Fruit fly (Drosophila melanogaster) whole organism, embryonic: Measurements from ENCODE around the gene CG5346.

ENCODE experiments used
- Asciz ChIP-seq: fragments of 200-800 bp; sonication (Bioruptor generic); optimal IDR thresholded peaks from 2 replicates; lab custom pipeline; 2017; ENCODE audit warnings: missing biosample characterization, mild to moderate bottlenecking, missing genetic modification characterization, missing genetic modification reagents
- Bgb ChIP-seq: fragments of 200-800 bp; sonication (Bioruptor generic); IDR thresholded peaks from 2 replicates; pipeline ENCODE4 v1.3.6; 2022; ENCODE audit warnings: missing biosample characterization, missing genetic modification characterization; ENCODE audit not compliant: partially characterized antibody
- CG10366 ChIP-seq: fragments of 200-800 bp; sonication (Bioruptor generic); IDR thresholded peaks from 2 replicates; pipeline ENCODE4 v1.3.6; 2022; ENCODE audit warnings: missing biosample characterization, missing genetic modification characterization
- CG11398 ChIP-seq: fragments of 200-800 bp; sonication (Bioruptor generic); optimal IDR thresholded peaks from 2 replicates; lab custom pipeline; 2016; ENCODE audit warnings: missing biosample characterization, missing genetic modification characterization
- CG13287 ChIP-seq: fragments of 200-800 bp; sonication (Bioruptor generic); IDR thresholded peaks from 2 replicates; pipeline ENCODE4 v1.3.6; 2022; ENCODE audit warnings: missing biosample characterization, missing genetic modification characterization; ENCODE audit not compliant: partially characterized antibody
- CG1603 ChIP-seq: fragments of 200-800 bp; sonication (Bioruptor generic); optimal IDR thresholded peaks from 2 replicates; lab custom pipeline; 2019; ENCODE audit warnings: missing biosample characterization, mild to moderate bottlenecking, missing genetic modification characterization, moderate library complexity
- CG1832 ChIP-seq: fragments of 200-800 bp; sonication (Bioruptor generic); optimal IDR thresholded peaks from 2 replicates; lab custom pipeline; 2017; ENCODE audit warnings: missing biosample characterization, mild to moderate bottlenecking, missing genetic modification characterization, inconsistent platforms
- CG3065 ChIP-seq: fragments of 200-800 bp; sonication (Bioruptor generic); optimal IDR thresholded peaks from 2 replicates; lab custom pipeline; 2016; ENCODE audit warnings: missing biosample characterization, missing genetic modification characterization
- CG31365 ChIP-seq: fragments of 200-800 bp; sonication (Bioruptor generic); optimal IDR thresholded peaks from 2 replicates; lab custom pipeline; 2018; ENCODE audit warnings: missing biosample characterization, mild to moderate bottlenecking, missing genetic modification characterization
- CG34224 ChIP-seq: fragments of 200-800 bp; sonication (Bioruptor generic); IDR thresholded peaks from 3 replicates; pipeline ENCODE4 v1.3.6; 2022; ENCODE audit warnings: missing biosample characterization, missing genetic modification characterization; ENCODE audit not compliant: partially characterized antibody
- CG3995 ChIP-seq: fragments of 200-800 bp; sonication (Bioruptor generic); optimal IDR thresholded peaks from 3 replicates; lab custom pipeline; 2016; ENCODE audit warnings: missing biosample characterization, missing genetic modification characterization
- CG6272 ChIP-seq: fragments of 200-800 bp; sonication (Bioruptor generic); IDR thresholded peaks from 2 replicates; pipeline ENCODE4 v1.3.6; 2022; ENCODE audit warnings: missing biosample characterization, missing genetic modification characterization
- CG6689 ChIP-seq: fragments of 200-800 bp; sonication (Bioruptor generic); IDR thresholded peaks from 2 replicates; pipeline ENCODE4 v1.3.6; 2022; ENCODE audit warnings: missing biosample characterization, missing genetic modification characterization
- CG6854 ChIP-seq: fragments of 200-800 bp; sonication (Bioruptor generic); optimal IDR thresholded peaks from 3 replicates; lab custom pipeline; 2017; ENCODE audit warnings: missing biosample characterization, mild to moderate bottlenecking, missing genetic modification characterization
- CG7786 ChIP-seq: fragments of 200-800 bp; sonication (Bioruptor generic); optimal IDR thresholded peaks from 2 replicates; lab custom pipeline; 2016; ENCODE audit warnings: missing biosample characterization, missing genetic modification characterization
- CG7928 ChIP-seq: fragments of 200-800 bp; sonication (Bioruptor generic); optimal IDR thresholded peaks from 2 replicates; lab custom pipeline; 2017; ENCODE audit warnings: missing biosample characterization, mild to moderate bottlenecking, missing genetic modification characterization
- D19B ChIP-seq: fragments of 200-800 bp; sonication (Bioruptor generic); optimal IDR thresholded peaks from 2 replicates; lab custom pipeline; 2017; ENCODE audit warnings: missing biosample characterization, mild to moderate bottlenecking, missing genetic modification characterization
- Ets97D ChIP-seq: fragments of 200-800 bp; sonication (Bioruptor generic); optimal IDR thresholded peaks from 3 replicates; lab custom pipeline; 2016; ENCODE audit warnings: missing biosample characterization, missing genetic modification characterization
- Gug ChIP-seq: fragments of 200-800 bp; sonication (Bioruptor generic); IDR thresholded peaks from 4 replicates; pipeline ENCODE4 v1.3.6; 2022; ENCODE audit warnings: missing biosample characterization, missing genetic modification characterization
- H15 ChIP-seq: fragments of 200-800 bp; sonication (Bioruptor generic); IDR thresholded peaks from 3 replicates; pipeline ENCODE4 v1.3.6; 2022; ENCODE audit warnings: missing biosample characterization, missing genetic modification characterization
- HLHmδ ChIP-seq: fragments of 200-800 bp; sonication (Bioruptor generic); optimal IDR thresholded peaks from 2 replicates; lab custom pipeline; 2018; ENCODE audit warnings: missing biosample characterization, mild to moderate bottlenecking, missing genetic modification characterization, moderate library complexity
- Lhr ChIP-seq: fragments of 200-800 bp; sonication (Bioruptor generic); optimal IDR thresholded peaks from 3 replicates; lab custom pipeline; 2017; ENCODE audit warnings: mild to moderate bottlenecking, missing biosample characterization, missing genetic modification reagents, missing genetic modification characterization
- Lim3 ChIP-seq: fragments of 200-800 bp; sonication (Bioruptor generic); IDR thresholded peaks from 2 replicates; pipeline ENCODE4 v1.3.6; 2022; ENCODE audit warnings: missing biosample characterization, missing genetic modification characterization
- Med ChIP-seq: fragments of 200-800 bp; sonication (Bioruptor generic); peaks from one replicate; lab custom pipeline; 2016; ENCODE audit warnings: missing biosample characterization, missing genetic modification characterization, mild to moderate bottlenecking, inconsistent platforms, moderate library complexity
- Mes4 ChIP-seq: fragments of 200-800 bp; sonication (Bioruptor generic); optimal IDR thresholded peaks from 2 replicates; lab custom pipeline; 2016; ENCODE audit warnings: missing biosample characterization, missing genetic modification characterization
- NC2α ChIP-seq: fragments of 200-800 bp; sonication (Bioruptor generic); optimal IDR thresholded peaks from 2 replicates; lab custom pipeline; 2016; ENCODE audit warnings: missing biosample characterization, missing genetic modification characterization
- NC2β ChIP-seq: fragments of 200-800 bp; sonication (Bioruptor generic); optimal IDR thresholded peaks from 2 replicates; lab custom pipeline; 2016; ENCODE audit warnings: missing biosample characterization, missing genetic modification characterization
- Ptx1 ChIP-seq: fragments of 200-800 bp; sonication (Bioruptor generic); IDR thresholded peaks from 2 replicates; pipeline ENCODE4 v1.3.6; 2022; ENCODE audit warnings: missing biosample characterization, missing genetic modification characterization
- Sry-β ChIP-seq: fragments of 200-800 bp; sonication (Bioruptor generic); optimal IDR thresholded peaks from 2 replicates; lab custom pipeline; 2018; ENCODE audit warnings: missing biosample characterization, mild to moderate bottlenecking, missing genetic modification characterization, moderate library complexity
- YL-1 ChIP-seq: fragments of 200-800 bp; sonication (Bioruptor generic); optimal IDR thresholded peaks from 3 replicates; lab custom pipeline; 2017; ENCODE audit warnings: missing biosample characterization, mild to moderate bottlenecking, missing genetic modification characterization
- aop ChIP-seq: fragments of 200-800 bp; sonication (Bioruptor generic); IDR thresholded peaks from 2 replicates; pipeline ENCODE4 v1.3.6; 2022; ENCODE audit warnings: missing biosample characterization, missing genetic modification characterization
- cad ChIP-seq: fragments of >200 bp; optimal IDR thresholded peaks from 2 replicates; lab custom pipeline; 2017; ENCODE audit warnings: missing biosample characterization, missing genetic modification characterization
- crp ChIP-seq, 2 experiments: fragments of 200-800 bp; sonication (Bioruptor generic); optimal IDR thresholded peaks; 2 replicates in 1 of 2; 3 replicates in 1 of 2; lab custom pipeline; 2017; ENCODE audit warnings: missing biosample characterization in 2 of 2, missing genetic modification characterization in 2 of 2, mild to moderate bottlenecking in 1 of 2, moderate library complexity in 1 of 2
- ewg ChIP-seq: fragments of 200-800 bp; sonication (Bioruptor generic); optimal IDR thresholded peaks from 3 replicates; lab custom pipeline; 2017; ENCODE audit warnings: mild to moderate bottlenecking, missing biosample characterization, missing genetic modification reagents, missing genetic modification characterization
- gcm ChIP-seq: fragments of 200-800 bp; sonication (Bioruptor generic); optimal IDR thresholded peaks from 2 replicates; lab custom pipeline; 2019; ENCODE audit warnings: missing biosample characterization, mild to moderate bottlenecking, missing genetic modification characterization, moderate library complexity
- gfzf ChIP-seq: fragments of 200-800 bp; sonication (Bioruptor generic); optimal IDR thresholded peaks from 2 replicates; lab custom pipeline; 2016; ENCODE audit warnings: missing biosample characterization, mild to moderate bottlenecking, missing genetic modification characterization, moderate library complexity
- gro ChIP-seq: fragments of 200-800 bp; sonication (Bioruptor generic); optimal IDR thresholded peaks from 2 replicates; lab custom pipeline; 2016; ENCODE audit warnings: missing biosample characterization, missing genetic modification characterization
- gsb-n ChIP-seq: fragments of 200-800 bp; sonication (Bioruptor generic); optimal IDR thresholded peaks from 3 replicates; lab custom pipeline; 2018; ENCODE audit warnings: missing biosample characterization, mild to moderate bottlenecking, missing genetic modification characterization
- hb ChIP-seq: fragments of 200-800 bp; sonication (Bioruptor generic); IDR thresholded peaks from 3 replicates; pipeline ENCODE4 v1.3.6; 2022; ENCODE audit warnings: missing biosample characterization, missing genetic modification characterization; ENCODE audit not compliant: partially characterized antibody
- hbn ChIP-seq: fragments of 200-800 bp; sonication (Bioruptor generic); IDR thresholded peaks from 2 replicates; pipeline ENCODE4 v1.3.6; 2022; ENCODE audit warnings: missing biosample characterization, missing genetic modification characterization; ENCODE audit not compliant: partially characterized antibody
- jigr1 ChIP-seq: fragments of 200-800 bp; sonication (Bioruptor generic); IDR thresholded peaks from 3 replicates; pipeline ENCODE4 v1.3.6; 2022; ENCODE audit warnings: missing biosample characterization, missing genetic modification characterization
- jumu ChIP-seq: fragments of 200-800 bp; sonication (Bioruptor generic); optimal IDR thresholded peaks from 3 replicates; lab custom pipeline; 2016; ENCODE audit warnings: missing biosample characterization, missing genetic modification characterization
- lbe ChIP-seq: fragments of 200-800 bp; sonication (Bioruptor generic); optimal IDR thresholded peaks from 2 replicates; lab custom pipeline; 2016; ENCODE audit warnings: missing biosample characterization, mild to moderate bottlenecking, missing genetic modification characterization
- lola ChIP-seq, 3 experiments: fragments of >200 bp in 2 of 3; fragments of 200-800 bp in 1 of 3; sonication (Bioruptor generic) in 1 of 3; optimal IDR thresholded peaks; 2 replicates each; lab custom pipeline; 2017 to 2019; ENCODE audit warnings: missing biosample characterization in 3 of 3, missing genetic modification characterization in 3 of 3, mild to moderate bottlenecking in 1 of 3, moderate library complexity in 1 of 3
- pros ChIP-seq: fragments of 200-800 bp; sonication (Bioruptor generic); optimal IDR thresholded peaks from 3 replicates; lab custom pipeline; 2019; ENCODE audit warnings: missing biosample characterization, mild to moderate bottlenecking, missing genetic modification characterization, moderate library complexity
- repo ChIP-seq: fragments of 200-800 bp; sonication (Bioruptor generic); optimal IDR thresholded peaks from 2 replicates; lab custom pipeline; 2016; ENCODE audit warnings: missing biosample characterization, missing genetic modification characterization
- sc ChIP-seq, 3 experiments: fragments of >200 bp in 2 of 3; fragments of 200-800 bp in 1 of 3; sonication (Bioruptor generic) in 1 of 3; optimal IDR thresholded peaks; 2 replicates in 2 of 3; 3 replicates in 1 of 3; lab custom pipeline; 2017; ENCODE audit warnings: mild to moderate bottlenecking in 1 of 3, missing biosample characterization in 1 of 3, missing genetic modification characterization in 1 of 3, missing genetic modification reagents in 1 of 3
- sens ChIP-seq: fragments of 200-800 bp; sonication (Bioruptor generic); peaks from one replicate; lab custom pipeline; 2016; ENCODE audit warnings: missing biosample characterization, missing genetic modification characterization
- sim ChIP-seq: fragments of 200-800 bp; sonication (Bioruptor generic); IDR thresholded peaks from 2 replicates; pipeline ENCODE4 v1.3.6; 2022; ENCODE audit warnings: missing biosample characterization, missing genetic modification characterization
- toy ChIP-seq: fragments of 200-800 bp; sonication (Bioruptor generic); IDR thresholded peaks from 2 replicates; pipeline ENCODE4 v1.3.6; 2022; ENCODE audit warnings: missing biosample characterization, missing genetic modification characterization

The CG5346 gene

dm6 chr3R:22492767-22493166 lies 35.7 kb downstream of the CG5346 start, which contains the start of gene tHMG2 (continued):
- TF ChIP-seq hbn (GFP tag; lab: Robert Waterston, UW) (0 out of 2 replicates have a peak, but pooled peaks have one; percentile 26), sens (GFP tag; lab: Kevin White, UChicago) (peak; percentile 41), CG6272 (GFP tag; lab: Robert Waterston, UW) (no peak), CG1832 (GFP tag; lab: Kevin White, UChicago) (no peak), pros (no peak), gfzf (peak; percentile 55), jigr1 (GFP tag; lab: Robert Waterston, UW) (no peak), D19B (GFP tag; lab: Kevin White, UChicago) (no peak), Ets97D (no peak), lola (GFP tag; optimal IDR thresholded peaks at IDR 0.05; lab: Kevin White, UChicago) (no peak), aop (GFP tag; lab: Robert Waterston, UW) (no peak), crp (GFP tag; optimal IDR thresholded peaks at IDR 0.05; lab: Kevin White, UChicago) (no peak), CG13287 (GFP tag; lab: Robert Waterston, UW) (peak; percentile 40; the same call in 1 of the 2 replicates), Gug (GFP tag; lab: Robert Waterston, UW) (no peak), sim (no peak), NC2β (no peak), cad (GFP tag; lab: Kevin White, UChicago) (no peak), HLHmδ (GFP tag; lab: Kevin White, UChicago) (no peak), CG10366 (GFP tag; lab: Robert Waterston, UW) (no peak), CG31365 (no peak), Asciz (GFP tag; lab: Kevin White, UChicago) (no peak), CG6854 (no peak), jumu (GFP tag; lab: Kevin White, UChicago) (no peak), CG1603 (tag; lab: Kevin White, UChicago) (peak; percentile 15), Sry-β (GFP tag; lab: Kevin White, UChicago) (no peak), Lhr (GFP tag; lab: Kevin White, UChicago) (no peak), sc (optimal IDR thresholded peaks at IDR 0.05; lab: Kevin White, UChicago) (no peak), sc (GFP tag; optimal IDR thresholded peaks at IDR 0.05; lab: Kevin White, UChicago) (no peak), CG3065 (GFP tag; lab: Kevin White, UChicago) (no peak), Mes4 (no peak), CG7928 (GFP tag; lab: Kevin White, UChicago) (peak; percentile 83), gcm (GFP tag; lab: Kevin White, UChicago) (no peak), ewg (no peak), Lim3 (no peak), CG34224 (GFP tag; lab: Robert Waterston, UW) (0 out of 3 replicates have a peak, but pooled peaks have one; percentile 22), lbe (GFP tag; lab: Kevin White, UChicago) (no peak), CG11398 (GFP tag; lab: Kevin White, UChicago) (no peak), CG7786 (GFP tag; lab: Kevin White, UChicago) (no peak), CG6689 (GFP tag; lab: Robert Waterston, UW) (peak; percentile 76), CG3995 (no peak), hb (GFP tag; lab: Robert Waterston, UW) (no peak), gsb-n (tag; lab: Kevin White, UChicago) (no peak), Med (GFP tag; lab: Kevin White, UChicago) (peak; percentile 44), H15 (GFP tag; lab: Robert Waterston, UW) (no peak), Ptx1 (GFP tag; lab: Robert Waterston, UW) (no peak), NC2α (GFP tag; lab: Kevin White, UChicago) (no peak), gro (GFP tag; lab: Kevin White, UChicago) (no peak), repo (GFP tag; lab: Kevin White, UChicago) (no peak), YL-1 (no peak), Bgb (GFP tag; lab: Robert Waterston, UW) (no peak), toy (GFP tag; lab: Robert Waterston, UW) (no peak)
